Worm (Caenorhabditis elegans): ENCODE results near the gene elt-7.

ce11 chrV:4742190-4742589, 28.3 kb upstream of the elt-7 start, which contains the start of gene ugt-61:
- TF ChIP-seq nfya-1 (tag; optimal IDR thresholded peaks at IDR 0.05; ENCODE audit: borderline replicate concordance, insufficient read depth) = no peak
- no peak for TF ChIP-seq aptf-2 (GFP tag; conservative IDR thresholded peaks at IDR 0.05)
- TF ChIP-seq ceh-79 (tag; optimal IDR thresholded peaks at IDR 0.05) = no peak
- TF ChIP-seq mel-28 (tag; optimal IDR thresholded peaks at IDR 0.05; ENCODE audit: borderline replicate concordance) = no peak
- no peak for TF ChIP-seq F23B12.7 (tag; optimal IDR thresholded peaks at IDR 0.05; ENCODE audit: insufficient read depth)
- TF ChIP-seq rpc-1 (optimal IDR thresholded peaks at IDR 0.05) = no peak
- no peak for TF ChIP-seq rpc-1 (tag; optimal IDR thresholded peaks at IDR 0.05)
